Fruit fly (Drosophila melanogaster) whole organism, embryonic: ENCODE data around the gene cav.

ENCODE experiments used
- BEAF-32 ChIP-seq: fragments of 200-800 bp; sonication (Bioruptor generic); optimal IDR thresholded peaks from 3 replicates; lab custom pipeline; 2017; ENCODE audit warnings: missing biosample characterization, missing genetic modification characterization, mild to moderate bottlenecking, moderate library complexity, missing genetic modification reagents
- CG10209 ChIP-seq: fragments of 200-800 bp; sonication (Bioruptor generic); optimal IDR thresholded peaks from 3 replicates; lab custom pipeline; 2017; ENCODE audit warnings: missing biosample characterization, mild to moderate bottlenecking, missing genetic modification characterization, missing genetic modification reagents
- CG10321 ChIP-seq: fragments of 200-800 bp; sonication (Bioruptor generic); IDR thresholded peaks from 2 replicates; pipeline ENCODE4 v1.3.6; 2022; ENCODE audit warnings: missing biosample characterization, missing genetic modification characterization
- CG10431 ChIP-seq: fragments of 200-800 bp; sonication (Bioruptor generic); optimal IDR thresholded peaks from 3 replicates; lab custom pipeline; 2018; ENCODE audit warnings: missing biosample characterization, mild to moderate bottlenecking, missing genetic modification characterization
- CG10654 ChIP-seq: fragments of 200-800 bp; sonication (Bioruptor generic); optimal IDR thresholded peaks from 2 replicates; lab custom pipeline; 2016; ENCODE audit warnings: missing biosample characterization, missing genetic modification characterization
- CG10959 ChIP-seq: fragments of 200-800 bp; sonication (Bioruptor generic); IDR thresholded peaks from 2 replicates; pipeline ENCODE4 v1.3.6; 2022; ENCODE audit warnings: missing biosample characterization, missing genetic modification characterization
- CG11398 ChIP-seq: fragments of 200-800 bp; sonication (Bioruptor generic); optimal IDR thresholded peaks from 2 replicates; lab custom pipeline; 2016; ENCODE audit warnings: missing biosample characterization, missing genetic modification characterization
- CG13123 ChIP-seq: fragments of 200-800 bp; sonication (Bioruptor generic); optimal IDR thresholded peaks from 2 replicates; lab custom pipeline; 2016; ENCODE audit warnings: missing biosample characterization, missing genetic modification characterization
- CG14014 ChIP-seq: fragments of 200-800 bp; sonication (Bioruptor generic); IDR thresholded peaks from 2 replicates; pipeline ENCODE4 v1.3.6; 2022; ENCODE audit warnings: missing biosample characterization, missing genetic modification characterization
- CG14667 ChIP-seq: fragments of 200-800 bp; sonication (Bioruptor generic); IDR thresholded peaks from 2 replicates; pipeline ENCODE4 v1.3.6; 2022; ENCODE audit warnings: missing biosample characterization, missing genetic modification characterization
- CG15514 ChIP-seq: fragments of 200-800 bp; sonication (Bioruptor generic); optimal IDR thresholded peaks from 3 replicates; lab custom pipeline; 2017; ENCODE audit warnings: missing biosample characterization, missing genetic modification characterization, mild to moderate bottlenecking, moderate library complexity, missing genetic modification reagents
- CG17568 ChIP-seq: fragments of 200-800 bp; sonication (Bioruptor generic); optimal IDR thresholded peaks from 2 replicates; lab custom pipeline; 2018; ENCODE audit warnings: missing biosample characterization, mild to moderate bottlenecking, missing genetic modification characterization, moderate library complexity
- CG2120 ChIP-seq: fragments of 200-800 bp; sonication (Bioruptor generic); optimal IDR thresholded peaks from 3 replicates; lab custom pipeline; 2016; ENCODE audit warnings: missing biosample characterization, missing genetic modification characterization
- CG30403 ChIP-seq: fragments of 200-800 bp; sonication (Bioruptor generic); optimal IDR thresholded peaks from 3 replicates; lab custom pipeline; 2016; ENCODE audit warnings: missing biosample characterization, missing genetic modification characterization
- CG31388 ChIP-seq: fragments of 200-800 bp; sonication (Bioruptor generic); optimal IDR thresholded peaks from 2 replicates; lab custom pipeline; 2016; ENCODE audit warnings: missing biosample characterization, missing genetic modification characterization
- CG31441 ChIP-seq: fragments of 200-800 bp; sonication (Bioruptor generic); IDR thresholded peaks from 2 replicates; pipeline ENCODE4 v1.3.6; 2022; ENCODE audit warnings: missing biosample characterization, missing genetic modification characterization
- CG3163 ChIP-seq: fragments of 200-800 bp; sonication (Bioruptor generic); optimal IDR thresholded peaks from 3 replicates; lab custom pipeline; 2016; ENCODE audit warnings: missing biosample characterization, missing genetic modification characterization
- CG32772 ChIP-seq: fragments of 200-800 bp; sonication (Bioruptor generic); IDR thresholded peaks from 2 replicates; pipeline ENCODE4 v1.3.6; 2022; ENCODE audit warnings: missing biosample characterization, missing genetic modification characterization
- CG3726 ChIP-seq: fragments of 200-800 bp; sonication (Bioruptor generic); IDR thresholded peaks from 3 replicates; pipeline ENCODE4, ENCODE4 v1.3.6; 2022; ENCODE audit warnings: missing biosample characterization, missing genetic modification characterization
- CG4820 ChIP-seq: fragments of 200-800 bp; sonication (Bioruptor generic); optimal IDR thresholded peaks from 3 replicates; lab custom pipeline; 2016; ENCODE audit warnings: missing biosample characterization, missing genetic modification characterization
- CG7745 ChIP-seq: fragments of 200-800 bp; sonication (Bioruptor generic); optimal IDR thresholded peaks from 2 replicates; lab custom pipeline; 2018; ENCODE audit warnings: missing biosample characterization, mild to moderate bottlenecking, missing genetic modification characterization, moderate library complexity
- CG8290 ChIP-seq, 3 experiments: fragments of 200-800 bp; sonication (Bioruptor generic); optimal IDR thresholded peaks; 2 replicates each; lab custom pipeline; 2016 to 2019; ENCODE audit warnings: missing biosample characterization in 3 of 3, missing genetic modification characterization in 3 of 3, mild to moderate bottlenecking in 2 of 3, moderate library complexity in 1 of 3
- CG9876 ChIP-seq: fragments of 200-800 bp; sonication (Bioruptor generic); optimal IDR thresholded peaks from 2 replicates; lab custom pipeline; 2016; ENCODE audit warnings: missing biosample characterization, missing genetic modification characterization
- Chrac-16 ChIP-seq: fragments of 200-800 bp; sonication (Bioruptor generic); optimal IDR thresholded peaks from 3 replicates; lab custom pipeline; 2016; ENCODE audit warnings: missing biosample characterization, missing genetic modification characterization
- Dfd ChIP-seq, 2 experiments: fragments of >200 bp; optimal IDR thresholded peaks; 2 replicates each; lab custom pipeline; 2017; ENCODE audit warnings: missing biosample characterization in 2 of 2, missing genetic modification characterization in 2 of 2
- Dip3 ChIP-seq: fragments of 200-800 bp; sonication (Bioruptor generic); optimal IDR thresholded peaks from 3 replicates; lab custom pipeline; 2016; ENCODE audit warnings: missing biosample characterization, missing genetic modification characterization
- E2f1 ChIP-seq: fragments of 200-800 bp; sonication (Bioruptor generic); IDR thresholded peaks from 2 replicates; pipeline ENCODE4 v1.3.6; 2022; ENCODE audit warnings: missing biosample characterization, missing genetic modification characterization
- H15 ChIP-seq: fragments of 200-800 bp; sonication (Bioruptor generic); IDR thresholded peaks from 3 replicates; pipeline ENCODE4 v1.3.6; 2022; ENCODE audit warnings: missing biosample characterization, missing genetic modification characterization
- H2.0 ChIP-seq: fragments of 200-800 bp; sonication (Bioruptor generic); IDR thresholded peaks from 2 replicates; pipeline ENCODE4 v1.3.6; 2022; ENCODE audit warnings: missing biosample characterization, missing genetic modification characterization
- HLH4C ChIP-seq: fragments of 200-800 bp; sonication (Bioruptor generic); IDR thresholded peaks from 3 replicates; pipeline ENCODE4 v1.3.6; 2022; ENCODE audit warnings: missing biosample characterization, missing genetic modification characterization; ENCODE audit not compliant: partially characterized antibody
- Lim3 ChIP-seq: fragments of 200-800 bp; sonication (Bioruptor generic); IDR thresholded peaks from 2 replicates; pipeline ENCODE4 v1.3.6; 2022; ENCODE audit warnings: missing biosample characterization, missing genetic modification characterization
- NC2β ChIP-seq: fragments of 200-800 bp; sonication (Bioruptor generic); optimal IDR thresholded peaks from 2 replicates; lab custom pipeline; 2016; ENCODE audit warnings: missing biosample characterization, missing genetic modification characterization
- Rx ChIP-seq: fragments of 200-800 bp; sonication (Bioruptor generic); IDR thresholded peaks from 2 replicates; pipeline ENCODE4 v1.3.6; 2022; ENCODE audit warnings: missing biosample characterization, missing genetic modification characterization
- Sox102F ChIP-seq: fragments of 200-800 bp; sonication (Bioruptor generic); optimal IDR thresholded peaks from 2 replicates; lab custom pipeline; 2018; ENCODE audit warnings: missing biosample characterization, mild to moderate bottlenecking, missing genetic modification characterization, moderate library complexity
- Stat92E ChIP-seq, 3 experiments: fragments of >200 bp in 2 of 3; fragments of 200-800 bp in 1 of 3; sonication (Bioruptor generic) in 1 of 3; optimal IDR thresholded peaks; 2 replicates each; lab custom pipeline; 2017 to 2019; ENCODE audit warnings: missing biosample characterization in 3 of 3, missing genetic modification characterization in 3 of 3, mild to moderate bottlenecking in 1 of 3, moderate library complexity in 1 of 3
- ac ChIP-seq: fragments of 200-800 bp; sonication (Bioruptor generic); optimal IDR thresholded peaks from 3 replicates; lab custom pipeline; 2017; ENCODE audit warnings: missing biosample characterization, mild to moderate bottlenecking, missing genetic modification characterization
- amos ChIP-seq: fragments of 200-800 bp; sonication (Bioruptor generic); IDR thresholded peaks from 2 replicates; pipeline ENCODE4 v1.3.6; 2022; ENCODE audit warnings: missing biosample characterization, missing genetic modification characterization; ENCODE audit not compliant: partially characterized antibody
- da ChIP-seq: fragments of 200-800 bp; sonication (Bioruptor generic); optimal IDR thresholded peaks from 2 replicates; lab custom pipeline; 2016; ENCODE audit warnings: missing biosample characterization, missing genetic modification characterization
- ftz-f1 ChIP-seq: fragments of 200-800 bp; sonication (Bioruptor generic); optimal IDR thresholded peaks from 2 replicates; lab custom pipeline; 2016; ENCODE audit warnings: missing biosample characterization, missing genetic modification characterization
- gfzf ChIP-seq: fragments of 200-800 bp; sonication (Bioruptor generic); optimal IDR thresholded peaks from 2 replicates; lab custom pipeline; 2016; ENCODE audit warnings: missing biosample characterization, mild to moderate bottlenecking, missing genetic modification characterization, moderate library complexity
- grn ChIP-seq: fragments of 200-800 bp; sonication (Bioruptor generic); optimal IDR thresholded peaks from 3 replicates; lab custom pipeline; 2017; ENCODE audit warnings: missing biosample characterization, missing genetic modification characterization
- mam ChIP-seq: fragments of 200-800 bp; sonication (Bioruptor generic); optimal IDR thresholded peaks from 3 replicates; lab custom pipeline; 2016; ENCODE audit warnings: missing biosample characterization, missing genetic modification characterization
- row ChIP-seq: fragments of 200-800 bp; sonication (Bioruptor generic); IDR thresholded peaks from 3 replicates; pipeline ENCODE4 v1.3.6; 2022; ENCODE audit warnings: missing biosample characterization, missing genetic modification characterization
- run ChIP-seq: fragments of 200-800 bp; sonication (Bioruptor generic); optimal IDR thresholded peaks from 3 replicates; lab custom pipeline; 2018; ENCODE audit warnings: missing biosample characterization, mild to moderate bottlenecking, missing genetic modification characterization
- sd ChIP-seq: fragments of 200-800 bp; sonication (Bioruptor generic); optimal IDR thresholded peaks from 3 replicates; lab custom pipeline; 2018; ENCODE audit warnings: missing biosample characterization, mild to moderate bottlenecking, missing genetic modification characterization, moderate library complexity
- shn ChIP-seq: fragments of 200-800 bp; sonication (Bioruptor generic); optimal IDR thresholded peaks from 3 replicates; lab custom pipeline; 2016; ENCODE audit warnings: missing biosample characterization, missing genetic modification characterization
- slou ChIP-seq: fragments of 200-800 bp; sonication (Bioruptor generic); optimal IDR thresholded peaks from 3 replicates; lab custom pipeline; 2016; ENCODE audit warnings: missing biosample characterization, missing genetic modification characterization
- stwl ChIP-seq: fragments of 200-800 bp; sonication (Bioruptor generic); optimal IDR thresholded peaks from 3 replicates; lab custom pipeline; 2018; ENCODE audit warnings: missing biosample characterization, mild to moderate bottlenecking, missing genetic modification characterization, moderate library complexity
- vnd ChIP-seq: fragments of 200-800 bp; sonication (Bioruptor generic); IDR thresholded peaks from 3 replicates; pipeline ENCODE4 v1.3.6; 2022; ENCODE audit warnings: missing biosample characterization, missing genetic modification characterization; ENCODE audit not compliant: partially characterized antibody

cav gene

DNA sequence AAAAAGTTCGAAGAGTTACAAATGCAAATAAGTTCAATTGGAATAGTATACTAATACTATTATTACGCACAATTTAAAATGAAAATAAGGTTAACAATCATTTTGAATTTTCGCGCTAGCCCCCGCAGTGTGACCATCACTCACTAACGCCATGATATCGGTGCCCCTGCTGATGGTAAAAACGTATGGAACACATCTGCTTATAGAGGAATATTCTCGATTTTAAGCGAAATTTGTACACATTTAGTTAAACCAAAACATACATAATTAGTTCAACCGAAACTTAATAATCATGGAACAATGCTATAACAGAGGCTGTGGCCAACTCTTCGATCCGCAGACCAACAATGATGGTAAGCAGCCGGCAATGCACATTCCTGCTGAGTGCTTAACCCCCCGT lies 34.7 kb upstream of the cav start, which contains the start of gene mora (continued):
- TF ChIP-seq ftz-f1 (GFP tag; lab: Kevin White, UChicago) (no peak), sd (tag; lab: Kevin White, UChicago) (peak; percentile 48), CG9876 (GFP tag; lab: Kevin White, UChicago) (no peak)

DNA sequence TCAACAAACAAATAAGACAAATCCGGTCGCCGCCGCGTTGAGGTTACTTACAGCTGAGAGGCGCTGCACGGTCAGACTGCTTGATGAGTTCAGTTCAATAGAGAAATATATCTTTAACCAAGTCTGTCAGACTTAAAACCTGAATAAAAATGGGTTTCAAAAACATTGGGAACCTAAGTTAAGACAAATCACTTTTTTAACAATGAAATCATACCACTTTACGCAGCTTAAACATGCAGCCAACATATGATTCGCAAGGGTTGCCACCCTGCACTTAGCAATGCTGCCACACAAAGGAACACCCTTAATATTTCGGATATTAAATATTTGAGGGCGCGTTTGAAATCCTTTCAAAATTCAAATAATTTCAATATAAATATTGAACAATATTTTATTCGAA lies 32.3 kb upstream of the cav start, which contains the start of gene CG5515:
Gene CG5515, minus strand, starts transcription at position 278 of the 400 bp plus-strand sequence.
- TF ChIP-seq H2.0 (GFP tag; lab: Robert Waterston, UW) (peak; percentile 80), BEAF-32 (GFP tag; lab: Kevin White, UChicago) (peak; percentile 32), CG10654 (GFP tag; lab: Kevin White, UChicago) (peak; percentile 61), HLH4C (GFP tag; lab: Robert Waterston, UW) (peak; percentile 83), Dip3 (GFP tag; lab: Kevin White, UChicago) (peak; percentile 86), CG31388 (GFP tag; lab: Kevin White, UChicago) (no peak), CG11398 (GFP tag; lab: Kevin White, UChicago) (peak; percentile 53), Lim3 (GFP tag; lab: Robert Waterston, UW) (peak; percentile 50; the same call in 1 of the 2 replicates), CG14667 (GFP tag; lab: Robert Waterston, UW) (no peak), E2f1 (GFP tag; lab: Robert Waterston, UW) (peak; percentile 75), CG8290 (GFP tag; optimal IDR thresholded peaks at IDR 0.05; lab: Kevin White, UChicago) (no peak), CG8290 (tag; optimal IDR thresholded peaks at IDR 0.05; lab: Kevin White, UChicago) (no peak), shn (peak; percentile 89), CG4820 (GFP tag; lab: Kevin White, UChicago) (peak; percentile 59), CG7745 (tag; lab: Kevin White, UChicago) (no peak), CG10209 (GFP tag; lab: Kevin White, UChicago) (peak; percentile 49), CG3726 (GFP tag; lab: Robert Waterston, UW) (peak; percentile 10; the same call in 1 of the 3 replicates), gfzf (GFP tag; lab: Kevin White, UChicago) (peak; percentile 42), CG10959 (peak; percentile 61), run (tag; lab: Kevin White, UChicago) (no peak), CG3163 (peak; percentile 76), CG10431 (no peak), Chrac-16 (GFP tag; lab: Kevin White, UChicago) (peak; percentile 69), CG14014 (GFP tag; lab: Robert Waterston, UW) (peak; percentile 70; the same call in 1 of the 2 replicates), Rx (GFP tag; lab: Robert Waterston, UW) (peak; percentile 70), CG2120 (GFP tag; lab: Kevin White, UChicago) (peak; percentile 91), stwl (peak; percentile 84), mam (GFP tag; lab: Kevin White, UChicago) (peak; percentile 66), CG31441 (GFP tag; lab: Robert Waterston, UW) (no peak; the same call in 1 of the 2 replicates), da (GFP tag; lab: Kevin White, UChicago) (peak; percentile 44), CG30403 (GFP tag; lab: Kevin White, UChicago) (peak; percentile 87), CG10321 (GFP tag; lab: Robert Waterston, UW) (0 out of 2 replicates have a peak, but pooled peaks have one; percentile 7), CG32772 (peak; percentile 74), CG13123 (GFP tag; lab: Kevin White, UChicago) (peak; percentile 56), ac (GFP tag; lab: Kevin White, UChicago) (no peak), Sox102F (GFP tag; lab: Kevin White, UChicago) (peak; percentile 88), row (peak; percentile 93), Stat92E (GFP tag; optimal IDR thresholded peaks at IDR 0.05; lab: Kevin White, UChicago) (no peak), slou (no peak), CG17568 (no peak), NC2β (peak; percentile 61), grn (GFP tag; lab: Kevin White, UChicago) (no peak), CG15514 (GFP tag; lab: Kevin White, UChicago) (peak; percentile 45), H15 (GFP tag; lab: Robert Waterston, UW) (peak; percentile 86), Dfd (GFP tag; optimal IDR thresholded peaks at IDR 0.05; lab: Kevin White, UChicago) (no peak), vnd (GFP tag; lab: Robert Waterston, UW) (peak; percentile 83), amos (GFP tag; lab: Robert Waterston, UW) (peak; percentile 71)
